Worm (Caenorhabditis elegans): ENCODE measurements around the gene R13H4.2.

- TF ChIP-seq ama-1 (optimal IDR thresholded peaks at IDR 0.05): no peak
- TF ChIP-seq jun-1 (tag; optimal IDR thresholded peaks at IDR 0.05): peak; percentile 52
- TF ChIP-seq elt-3 (tag; optimal IDR thresholded peaks at IDR 0.05): no peak
- TF ChIP-seq egl-27 (tag; optimal IDR thresholded peaks at IDR 0.05): no peak
- TF ChIP-seq unc-39 (tag; optimal IDR thresholded peaks at IDR 0.05): no peak
- TF ChIP-seq aly-2 (tag; optimal IDR thresholded peaks at IDR 0.05): no peak
- no peak for TF ChIP-seq nhr-11 (tag; optimal IDR thresholded peaks at IDR 0.05)
- no peak for TF ChIP-seq nhr-12 (tag; optimal IDR thresholded peaks at IDR 0.05)
- no peak for TF ChIP-seq nhr-77 (tag; optimal IDR thresholded peaks at IDR 0.05)
- TF ChIP-seq elt-1 (tag; optimal IDR thresholded peaks at IDR 0.05): no peak
- TF ChIP-seq nhr-25 (tag; optimal IDR thresholded peaks at IDR 0.05): no peak
Measured at ce11 chrV:11861880-11862544, 25.8 kb downstream of the R13H4.2 start.
